Fruit fly (Drosophila melanogaster): ENCODE data around the gene Sf3a1.

The Sf3a1 gene

DNA sequence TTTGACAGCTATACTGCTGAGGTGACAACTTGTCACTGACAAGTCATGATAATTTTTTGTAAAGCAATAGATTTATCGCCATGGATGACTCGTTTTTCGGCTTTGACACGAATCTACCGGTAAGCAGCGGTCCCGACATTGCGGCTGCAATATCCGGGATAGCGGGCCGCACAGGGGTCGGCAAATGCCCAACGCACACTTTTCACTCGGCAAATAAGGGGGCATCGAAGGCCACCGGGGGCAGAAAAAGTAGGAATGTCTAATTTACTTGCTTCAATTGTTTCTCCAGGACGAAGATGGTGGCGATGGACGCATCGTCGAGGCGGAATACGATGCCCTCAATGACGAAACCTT lies 41.4 kb upstream of the Sf3a1 start:
- no peak for TF ChIP-seq CG14710 (tag; optimal IDR thresholded peaks at IDR 0.05)
- no peak for TF ChIP-seq Hr3 (GFP tag; optimal IDR thresholded peaks at IDR 0.05)
- TF ChIP-seq CG10959 (GFP tag; IDR thresholded peaks at IDR 0.05) = no peak
- TF ChIP-seq croc (GFP tag; conservative IDR thresholded peaks at IDR 0.05) = no peak
- TF ChIP-seq ap (GFP tag; IDR thresholded peaks at IDR 0.05) = no peak
- no peak; the same call in 1 of the 2 replicates for TF ChIP-seq Scr (GFP tag; IDR thresholded peaks at IDR 0.05; ENCODE audit: partially characterized antibody)
- no peak for TF ChIP-seq CG9727 (GFP tag; optimal IDR thresholded peaks at IDR 0.05)
- 0 out of 2 replicates have a peak, but pooled peaks have one; percentile 16 for TF ChIP-seq CG17328 (GFP tag; IDR thresholded peaks at IDR 0.05)
- no peak for TF ChIP-seq jigr1 (GFP tag; IDR thresholded peaks at IDR 0.05)
- TF ChIP-seq Atf-2 (GFP tag; optimal IDR thresholded peaks at IDR 0.05) = no peak
- TF ChIP-seq CG9609 (GFP tag; optimal IDR thresholded peaks at IDR 0.05) = no peak
- TF ChIP-seq Tbp (GFP tag; optimal IDR thresholded peaks at IDR 0.05) = no peak
- no peak for TF ChIP-seq D19A (tag; optimal IDR thresholded peaks at IDR 0.05)
- TF ChIP-seq NC2β (GFP tag; optimal IDR thresholded peaks at IDR 0.05) = no peak
- no peak for TF ChIP-seq CG17359 (tag; optimal IDR thresholded peaks at IDR 0.05)
- no peak for TF ChIP-seq CG11398 (GFP tag; optimal IDR thresholded peaks at IDR 0.05)
- TF ChIP-seq CG8765 (GFP tag; IDR thresholded peaks at IDR 0.05) = no peak
- 0 out of 2 replicates have a peak, but pooled peaks have one; percentile 25 for TF ChIP-seq Atf6 (GFP tag; IDR thresholded peaks at IDR 0.05)
- no peak for TF ChIP-seq CG17568 (GFP tag; optimal IDR thresholded peaks at IDR 0.05)
- TF ChIP-seq MESR4 (GFP tag; optimal IDR thresholded peaks at IDR 0.05) = peak; percentile 96
- TF ChIP-seq CG17186 (GFP tag; optimal IDR thresholded peaks at IDR 0.05) = no peak
- no peak for TF ChIP-seq zen (tag; optimal IDR thresholded peaks at IDR 0.05)
- TF ChIP-seq CG12299 (tag; optimal IDR thresholded peaks at IDR 0.05) = no peak
- no peak for TF ChIP-seq sc (optimal IDR thresholded peaks at IDR 0.05)
- TF ChIP-seq sc (GFP tag; optimal IDR thresholded peaks at IDR 0.05) = no peak
- no peak; the same call in 2 of the 3 replicates for TF ChIP-seq CG17361 (GFP tag; IDR thresholded peaks at IDR 0.05)
- no peak for TF ChIP-seq CG1603 (tag; optimal IDR thresholded peaks at IDR 0.05)
- no peak for TF ChIP-seq CG10321 (GFP tag; IDR thresholded peaks at IDR 0.05)
- no peak for TF ChIP-seq CG5953 (GFP tag; IDR thresholded peaks at IDR 0.05)
- no peak for TF ChIP-seq Meics (GFP tag; optimal IDR thresholded peaks at IDR 0.05)
- TF ChIP-seq unpg (GFP tag; optimal IDR thresholded peaks at IDR 0.05) = no peak
- TF ChIP-seq gcm (GFP tag; optimal IDR thresholded peaks at IDR 0.05) = no peak
- no peak for TF ChIP-seq Doc2 (GFP tag; IDR thresholded peaks at IDR 0.05)
- TF ChIP-seq lov (optimal IDR thresholded peaks at IDR 0.05) = no peak
- no peak for TF ChIP-seq lov (GFP tag; IDR thresholded peaks at IDR 0.05)
- TF ChIP-seq ac (GFP tag; optimal IDR thresholded peaks at IDR 0.05) = no peak
- TF ChIP-seq CG7271 (tag; optimal IDR thresholded peaks at IDR 0.05) = no peak
- peak; percentile 60 for TF ChIP-seq Hey (tag; optimal IDR thresholded peaks at IDR 0.05)
- no peak for TF ChIP-seq CG7556 (GFP tag; optimal IDR thresholded peaks at IDR 0.05)
- TF ChIP-seq bigmax (GFP tag; optimal IDR thresholded peaks at IDR 0.05) = no peak
- no peak for TF ChIP-seq al (GFP tag; IDR thresholded peaks at IDR 0.05)
- no peak for TF ChIP-seq CG1602 (GFP tag; optimal IDR thresholded peaks at IDR 0.05)
- TF ChIP-seq nau (GFP tag; optimal IDR thresholded peaks at IDR 0.05) = no peak
- TF ChIP-seq Med (GFP tag) = peak; percentile 44
- TF ChIP-seq CTCF (GFP tag; optimal IDR thresholded peaks at IDR 0.05) = no peak
- no peak for TF ChIP-seq Chrac-16 (GFP tag; optimal IDR thresholded peaks at IDR 0.05)
- peak; percentile 76 for TF ChIP-seq ftz-f1 (GFP tag; optimal IDR thresholded peaks at IDR 0.05)
- TF ChIP-seq jumu (GFP tag; optimal IDR thresholded peaks at IDR 0.05) = no peak
- no peak for TF ChIP-seq fru (optimal IDR thresholded peaks at IDR 0.05)
- no peak for TF ChIP-seq CG10267 (tag; optimal IDR thresholded peaks at IDR 0.05)
- 0 out of 3 replicates have a peak, but pooled peaks have one; percentile 5 for TF ChIP-seq Doc3 (GFP tag; IDR thresholded peaks at IDR 0.05; ENCODE audit: partially characterized antibody)
- no peak; the same call in 2 of the 3 replicates for TF ChIP-seq zen2 (GFP tag; IDR thresholded peaks at IDR 0.05; ENCODE audit: partially characterized antibody)
- peak; percentile 63; the same call in 2 of the 4 replicates for TF ChIP-seq Dll (GFP tag; IDR thresholded peaks at IDR 0.05; ENCODE audit: partially characterized antibody)
